Worm (Caenorhabditis elegans) whole organism, L1 larva: Measurements from ENCODE around the gene bcas-2.

ENCODE experiments used
- C34B4.2 ChIP-seq: sonication (generic microtip); optimal IDR thresholded peaks from 2 replicates; lab custom pipeline; 2017; ENCODE audit warnings: mild to moderate bottlenecking, missing genetic modification characterization, missing compliant biosample characterization
- Y116A8C.19 ChIP-seq: sonication (generic microtip); optimal IDR thresholded peaks from 2 replicates; lab custom pipeline; 2016; ENCODE audit warnings: missing compliant biosample characterization, missing genetic modification characterization, borderline replicate concordance
- alr-1 ChIP-seq: fragments of 200-800 bp; sonication (Bioruptor generic); optimal IDR thresholded peaks from 2 replicates; lab custom pipeline; 2018; ENCODE audit warnings: borderline replicate concordance, mild to moderate bottlenecking, missing genetic modification characterization, missing compliant biosample characterization
- aly-2 ChIP-seq: fragments of 150-350 bp; optimal IDR thresholded peaks from 2 replicates; lab custom pipeline; 2014; ENCODE audit warnings: missing biosample characterization, missing genetic modification characterization
- blmp-1 ChIP-seq: fragments of 150-350 bp; optimal IDR thresholded peaks from 2 replicates; lab custom pipeline; 2014; ENCODE audit warnings: missing biosample characterization, missing genetic modification characterization
- ceh-8 ChIP-seq: fragments of 200-800 bp; sonication (Bioruptor generic); optimal IDR thresholded peaks from 2 replicates; lab custom pipeline; 2018; ENCODE audit warnings: mild to moderate bottlenecking, missing genetic modification characterization, moderate library complexity, missing compliant biosample characterization
- ceh-82 ChIP-seq, 3 experiments: fragments of 150-350 bp in 1 of 3; sonication (generic microtip) in 2 of 3; optimal IDR thresholded peaks; 2 replicates each; lab custom pipeline; 2014 to 2017; ENCODE audit warnings: missing biosample characterization in 3 of 3, missing genetic modification characterization in 3 of 3
- ceh-88 ChIP-seq: fragments of 200-800 bp; sonication (Bioruptor generic); IDR thresholded peaks from 2 replicates; pipeline ENCODE4 v1.3.6; 2022; ENCODE audit warnings: missing genetic modification characterization, missing compliant biosample characterization
- dpl-1 ChIP-seq, 3 experiments: fragments of 150-350 bp in 2 of 3; sonication (generic microtip) in 1 of 3; optimal IDR thresholded peaks; 2 replicates each; lab custom pipeline; 2014 to 2017; ENCODE audit warnings: missing biosample characterization in 3 of 3, missing genetic modification characterization in 3 of 3, missing genetic modification reagents in 3 of 3
- dsc-1 ChIP-seq: sonication (generic microtip); optimal IDR thresholded peaks from 2 replicates; lab custom pipeline; 2016; ENCODE audit warnings: mild to moderate bottlenecking, missing genetic modification characterization, missing compliant biosample characterization
- efl-1 ChIP-seq, 4 experiments: fragments of 150-350 bp; optimal IDR thresholded peaks in 3 of 4; peaks in 1 of 4; 1 replicate in 1 of 4; 2 replicates in 3 of 4; lab custom pipeline; 2014; ENCODE audit warnings: missing biosample characterization in 2 of 4, missing genetic modification characterization in 2 of 4, missing genetic modification reagents in 2 of 4
- efl-3 ChIP-seq: fragments of 200-800 bp; sonication (Bioruptor generic); optimal IDR thresholded peaks from 2 replicates; lab custom pipeline; 2018; ENCODE audit warnings: mild to moderate bottlenecking, missing genetic modification characterization, missing compliant biosample characterization
- egl-13 ChIP-seq: sonication (generic microtip); optimal IDR thresholded peaks from 2 replicates; lab custom pipeline; 2016; ENCODE audit warnings: missing genotype, missing genetic modification reagents, missing genetic modification characterization, missing compliant biosample characterization
- egl-27 ChIP-seq, 2 experiments: fragments of 150-350 bp in 1 of 2; sonication (generic microtip); optimal IDR thresholded peaks; 3 replicates each; lab custom pipeline; 2017 to 2018; ENCODE audit warnings: missing biosample characterization in 2 of 2, missing genetic modification characterization in 2 of 2, missing genetic modification reagents in 2 of 2
- elt-2 ChIP-seq: sonication (generic microtip); optimal IDR thresholded peaks from 2 replicates; lab custom pipeline; 2016; ENCODE audit warnings: missing genetic modification characterization, mild to moderate bottlenecking, inconsistent platforms, missing compliant biosample characterization, missing genetic modification reagents
- elt-3 ChIP-seq, 6 experiments: fragments of 150-350 bp in 1 of 6; sonication (generic microtip); optimal IDR thresholded peaks; 2 replicates each; lab custom pipeline; 2017 to 2018; ENCODE audit warnings: missing biosample characterization in 6 of 6, missing genetic modification characterization in 6 of 6, inconsistent platforms in 1 of 6
- fkh-10 ChIP-seq: sonication (generic microtip); optimal IDR thresholded peaks from 2 replicates; lab custom pipeline; 2017; ENCODE audit warnings: missing biosample characterization, missing genetic modification reagents, missing genetic modification characterization
- fkh-8 ChIP-seq: sonication (generic microtip); optimal IDR thresholded peaks from 2 replicates; lab custom pipeline; 2016; ENCODE audit warnings: mild to moderate bottlenecking, missing genetic modification characterization, missing compliant biosample characterization
- grh-1 ChIP-seq: fragments of 200-800 bp; sonication (Bioruptor generic); IDR thresholded peaks from 2 replicates; pipeline ENCODE4 v1.3.6; 2022; ENCODE audit warnings: missing genetic modification reagents, missing genetic modification characterization, missing compliant biosample characterization
- hlh-17 ChIP-seq: fragments of 200-800 bp; sonication (Bioruptor generic); optimal IDR thresholded peaks from 2 replicates; lab custom pipeline; 2018; ENCODE audit warnings: missing genetic modification characterization, mild to moderate bottlenecking, missing compliant biosample characterization, moderate library complexity, borderline replicate concordance
- hlh-4 ChIP-seq: sonication (generic microtip); optimal IDR thresholded peaks from 2 replicates; lab custom pipeline; 2016; ENCODE audit warnings: mild to moderate bottlenecking, missing genetic modification characterization, missing compliant biosample characterization
- irx-1 ChIP-seq: sonication (generic microtip); optimal IDR thresholded peaks from 2 replicates; lab custom pipeline; 2016; ENCODE audit warnings: missing genetic modification characterization, missing compliant biosample characterization
- lin-35 ChIP-seq, 2 experiments: fragments of 150-350 bp; optimal IDR thresholded peaks; 2 replicates each; lab custom pipeline; 2014; ENCODE audit warnings: missing biosample characterization in 2 of 2, missing genetic modification characterization in 2 of 2, missing genetic modification reagents in 2 of 2
- lin-39 ChIP-seq: fragments of 150-350 bp; optimal IDR thresholded peaks from 2 replicates; lab custom pipeline; 2014; ENCODE audit warnings: missing biosample characterization, missing genetic modification reagents, missing genetic modification characterization
- lsy-2 ChIP-seq, 2 experiments: fragments of 150-350 bp; optimal IDR thresholded peaks; 2 replicates each; lab custom pipeline; 2014; ENCODE audit warnings: missing biosample characterization in 2 of 2, missing genetic modification characterization in 2 of 2
- mab-9 ChIP-seq: fragments of 200-800 bp; sonication (Bioruptor generic); IDR thresholded peaks from 2 replicates; pipeline ENCODE4 v1.3.6; 2022; ENCODE audit warnings: missing genetic modification reagents, missing genetic modification characterization, missing compliant biosample characterization
- mef-2 ChIP-seq: fragments of 150-350 bp; optimal IDR thresholded peaks from 2 replicates; lab custom pipeline; 2014; ENCODE audit warnings: missing biosample characterization, missing genetic modification characterization
- nhr-11 ChIP-seq: fragments of 150-350 bp; optimal IDR thresholded peaks from 2 replicates; lab custom pipeline; 2014; ENCODE audit warnings: missing biosample characterization, missing genetic modification characterization
- nhr-12 ChIP-seq: sonication (generic microtip); optimal IDR thresholded peaks from 2 replicates; lab custom pipeline; 2017; ENCODE audit warnings: missing biosample characterization, missing genetic modification characterization
- nhr-20 ChIP-seq: sonication (generic microtip); optimal IDR thresholded peaks from 2 replicates; lab custom pipeline; 2016; ENCODE audit warnings: mild to moderate bottlenecking, missing genetic modification characterization, missing compliant biosample characterization
- nhr-237 ChIP-seq: fragments of 150-350 bp; optimal IDR thresholded peaks from 2 replicates; lab custom pipeline; 2014; ENCODE audit warnings: missing biosample characterization, missing genetic modification characterization
- nhr-71 ChIP-seq: sonication (generic microtip); optimal IDR thresholded peaks from 2 replicates; lab custom pipeline; 2016; ENCODE audit warnings: mild to moderate bottlenecking, missing genetic modification characterization, moderate library complexity, missing compliant biosample characterization
- nhr-84 ChIP-seq: sonication (generic microtip); optimal IDR thresholded peaks from 2 replicates; lab custom pipeline; 2017; ENCODE audit warnings: missing biosample characterization, missing genetic modification characterization
- nhr-85 ChIP-seq: sonication (generic microtip); peaks from one replicate; lab custom pipeline; 2016; ENCODE audit warnings: missing genetic modification characterization, inconsistent platforms, missing compliant biosample characterization
- nhr-90 ChIP-seq: sonication (generic microtip); optimal IDR thresholded peaks from 2 replicates; lab custom pipeline; 2016; ENCODE audit warnings: mild to moderate bottlenecking, missing genetic modification characterization, missing compliant biosample characterization; ENCODE audit not compliant: poor library complexity
- pag-3 ChIP-seq: sonication (generic microtip); optimal IDR thresholded peaks from 2 replicates; lab custom pipeline; 2017; ENCODE audit warnings: missing genetic modification characterization, mild to moderate bottlenecking, missing compliant biosample characterization, antibody characterized with exemption, borderline replicate concordance; ENCODE audit not compliant: insufficient read depth
- pqm-1 ChIP-seq: sonication (generic microtip); optimal IDR thresholded peaks from 3 replicates; lab custom pipeline; 2017; ENCODE audit warnings: missing biosample characterization, missing genetic modification characterization
- rnt-1 ChIP-seq: sonication (generic microtip); optimal IDR thresholded peaks from 2 replicates; lab custom pipeline; 2016; ENCODE audit warnings: mild to moderate bottlenecking, missing genetic modification characterization, moderate library complexity, missing compliant biosample characterization
- snu-23 ChIP-seq: sonication (generic microtip); optimal IDR thresholded peaks from 2 replicates; lab custom pipeline; 2016; ENCODE audit warnings: missing genetic modification characterization, missing compliant biosample characterization
- sox-4 ChIP-seq: sonication (generic microtip); optimal IDR thresholded peaks from 2 replicates; lab custom pipeline; 2016; ENCODE audit warnings: missing genetic modification characterization, missing compliant biosample characterization
- sup-37 ChIP-seq: fragments of 200-800 bp; sonication (Bioruptor generic); optimal IDR thresholded peaks from 2 replicates; lab custom pipeline; 2018; ENCODE audit warnings: mild to moderate bottlenecking, missing genetic modification characterization, missing compliant biosample characterization
- swsn-7 ChIP-seq: sonication (generic microtip); optimal IDR thresholded peaks from 2 replicates; lab custom pipeline; 2016; ENCODE audit warnings: missing genetic modification characterization, missing compliant biosample characterization
- tlp-1 ChIP-seq: fragments of 150-350 bp; optimal IDR thresholded peaks from 2 replicates; lab custom pipeline; 2014; ENCODE audit warnings: missing biosample characterization, missing genetic modification characterization
- unc-30 ChIP-seq: sonication (generic microtip); optimal IDR thresholded peaks from 2 replicates; lab custom pipeline; 2017; ENCODE audit warnings: missing biosample characterization, missing genetic modification characterization
- unc-62 ChIP-seq: fragments of 150-350 bp; optimal IDR thresholded peaks from 2 replicates; lab custom pipeline; 2014; ENCODE audit warnings: missing biosample characterization, missing genetic modification reagents, missing genetic modification characterization
- unc-86 ChIP-seq: sonication (generic microtip); optimal IDR thresholded peaks from 2 replicates; lab custom pipeline; 2016; ENCODE audit warnings: missing genetic modification characterization, missing compliant biosample characterization
- unc-98 ChIP-seq: fragments of 200-800 bp; sonication (Bioruptor generic); IDR thresholded peaks from 2 replicates; pipeline ENCODE4 v1.3.6; 2022; ENCODE audit warnings: missing genetic modification characterization, missing compliant biosample characterization
- vab-15 ChIP-seq: sonication (generic microtip); optimal IDR thresholded peaks from 2 replicates; lab custom pipeline; 2017; ENCODE audit warnings: missing genotype, mild to moderate bottlenecking, missing genetic modification characterization, missing compliant biosample characterization
- zag-1 ChIP-seq: fragments of 150-350 bp; optimal IDR thresholded peaks from 2 replicates; lab custom pipeline; 2014; ENCODE audit warnings: missing biosample characterization, missing genetic modification characterization
- zip-4 ChIP-seq: fragments of 200-800 bp; sonication (Bioruptor generic); optimal IDR thresholded peaks from 2 replicates; lab custom pipeline; 2018; ENCODE audit warnings: mild to moderate bottlenecking, missing genetic modification characterization, moderate library complexity, missing compliant biosample characterization
- ztf-11 ChIP-seq, 2 experiments: sonication (generic microtip); optimal IDR thresholded peaks; 2 replicates each; lab custom pipeline; 2016 to 2017; ENCODE audit warnings: missing genetic modification characterization in 2 of 2, missing biosample characterization in 1 of 2, missing compliant biosample characterization in 1 of 2

bcas-2 gene

ce11 chrIII:6278301-6278827, 32.7 kb upstream of the bcas-2 start, which contains the start of gene C18F10.7 (continued):
- no peak for TF ChIP-seq egl-27 (tag; optimal IDR thresholded peaks at IDR 0.05; lab: Kevin White, UChicago)
- peak; percentile 71 for TF ChIP-seq nhr-20
- TF ChIP-seq unc-98: no peak
- no peak for TF ChIP-seq C34B4.2 (tag; lab: Kevin White, UChicago)
- TF ChIP-seq fkh-10 (GFP tag; lab: Kevin White, UChicago): no peak
- TF ChIP-seq lsy-2 (tag; optimal IDR thresholded peaks at IDR 0.05; lab: Kevin White, UChicago): peak in 1 of 2 experiments; percentile 76
- no peak; the same call in 1 of the 2 replicates for TF ChIP-seq ceh-88 (GFP tag; lab: Robert Waterston, UW)
- peak; percentile 70 for TF ChIP-seq nhr-85 (tag; lab: Kevin White, UChicago)
- TF ChIP-seq elt-3 (tag; optimal IDR thresholded peaks at IDR 0.05; lab: Kevin White, UChicago): no peak
- peak; percentile 81 for TF ChIP-seq snu-23 (GFP tag; lab: Kevin White, UChicago)
- TF ChIP-seq blmp-1 (tag; lab: Kevin White, UChicago): peak; percentile 49
- no peak for TF ChIP-seq ceh-8 (GFP tag; lab: Kevin White, UChicago)
- TF ChIP-seq vab-15 (tag; lab: Kevin White, UChicago): no peak
- peak; percentile 52 for TF ChIP-seq irx-1
- TF ChIP-seq sup-37 (GFP tag; lab: Kevin White, UChicago): peak; percentile 3
- TF ChIP-seq swsn-7 (tag; lab: Kevin White, UChicago): peak; percentile 86
- TF ChIP-seq zag-1 (tag; lab: Kevin White, UChicago): no peak
- TF ChIP-seq nhr-84: no peak
- TF ChIP-seq tlp-1 (tag; lab: Kevin White, UChicago): no peak
- TF ChIP-seq unc-30: no peak
- no peak for TF ChIP-seq alr-1 (tag; lab: Kevin White, UChicago)
- peak; percentile 37 to 64 (median 38) for TF ChIP-seq ceh-82 (tag; optimal IDR thresholded peaks at IDR 0.05; lab: Kevin White, UChicago)
- peak; percentile 89 for TF ChIP-seq nhr-71
- TF ChIP-seq hlh-17 (GFP tag; lab: Kevin White, UChicago): no peak
- peak; percentile 71 for TF ChIP-seq egl-13 (tag; lab: Kevin White, UChicago)
- peak; percentile 59 for TF ChIP-seq nhr-90
- peak; percentile 24 for TF ChIP-seq aly-2
- TF ChIP-seq mef-2 (tag; lab: Kevin White, UChicago): peak; percentile 61
- peak; percentile 52 for TF ChIP-seq fkh-8
- no peak for TF ChIP-seq nhr-237 (tag; lab: Kevin White, UChicago)
- no peak for TF ChIP-seq zip-4
- TF ChIP-seq dpl-1 (GFP tag; optimal IDR thresholded peaks at IDR 0.05; lab: Kevin White, UChicago): peak; percentile 30 to 56 (median 48)
- peak; percentile 61 for TF ChIP-seq elt-2 (tag; lab: Kevin White, UChicago)
- TF ChIP-seq grh-1: 0 out of 2 replicates have a peak, but pooled peaks have one; percentile 8
- TF ChIP-seq nhr-11 (tag; lab: Kevin White, UChicago): peak; percentile 7
- TF ChIP-seq mab-9 (GFP tag; lab: Robert Waterston, UW): no peak
- no peak for TF ChIP-seq pag-3 (tag; lab: Kevin White, UChicago)
- TF ChIP-seq ztf-11 (tag; optimal IDR thresholded peaks at IDR 0.05; lab: Kevin White, UChicago): no peak
- no peak for TF ChIP-seq efl-3 (GFP tag; lab: Kevin White, UChicago)
- no peak for TF ChIP-seq Y116A8C.19 (tag; lab: Kevin White, UChicago)
- TF ChIP-seq hlh-4: no peak
- TF ChIP-seq sox-4 (tag; lab: Kevin White, UChicago): no peak
- TF ChIP-seq unc-62 (GFP tag; lab: Kevin White, UChicago): no peak
- TF ChIP-seq efl-1 (optimal IDR thresholded peaks at IDR 0.05; lab: Kevin White, UChicago): peak; percentile 79 to 85
- TF ChIP-seq efl-1 (GFP tag; optimal IDR thresholded peaks at IDR 0.05 in 1 of 2; lab: Kevin White, UChicago): peak; percentile 60 to 95
- TF ChIP-seq pqm-1: no peak
- TF ChIP-seq lin-35 (GFP tag; optimal IDR thresholded peaks at IDR 0.05; lab: Kevin White, UChicago): peak; percentile 55 to 63
- peak; percentile 66 for TF ChIP-seq dsc-1 (tag; lab: Kevin White, UChicago)
- TF ChIP-seq rnt-1 (tag; lab: Kevin White, UChicago): peak; percentile 79
- no peak for TF ChIP-seq nhr-12 (tag; lab: Kevin White, UChicago)
- peak; percentile 51 for TF ChIP-seq lin-39
- TF ChIP-seq unc-86 (tag; lab: Kevin White, UChicago): peak; percentile 65
